Fruit fly (Drosophila melanogaster) S2 (cell line): ENCODE results near the gene CG11700.

Experiments used
- CG8478 ChIP-seq: fragments of >200 bp; optimal IDR thresholded peaks from 2 replicates; lab custom pipeline; 2018
- CTCF ChIP-seq, 2 experiments: fragments of >200 bp; optimal IDR thresholded peaks; 2 replicates each; lab custom pipeline; 2018

DNA sequence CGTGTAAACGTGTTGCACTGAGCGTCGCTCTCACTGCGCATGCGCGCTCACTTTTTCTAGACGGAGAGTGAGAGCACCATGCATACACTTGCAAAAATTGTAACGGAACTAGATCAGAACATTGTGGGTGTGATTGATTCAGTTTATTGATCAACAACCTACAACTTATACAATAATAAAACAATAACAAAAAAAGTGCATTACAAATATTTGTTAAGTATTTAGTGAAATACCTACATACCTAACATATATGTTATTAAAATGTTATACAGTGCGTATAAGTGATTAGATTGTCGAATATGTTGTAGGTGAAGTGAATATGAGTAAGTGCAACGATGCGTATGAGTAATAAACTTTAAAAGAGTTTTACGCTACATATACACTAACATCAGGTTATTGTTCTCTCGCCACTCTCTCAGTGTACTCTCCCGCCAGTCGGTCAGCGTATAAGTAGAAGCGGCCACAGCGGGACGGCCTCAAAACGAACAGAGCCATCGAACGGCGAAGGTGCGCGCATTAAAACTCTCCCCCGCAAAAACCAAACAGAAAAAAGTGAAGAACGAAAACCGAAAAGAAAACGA is 47.1 kb upstream of the CG11700 start, which contains the start of gene CG42240:
- TF ChIP-seq CTCF (optimal IDR thresholded peaks at IDR 0.05; lab: Kevin White, UChicago), result no peak
- TF ChIP-seq CG8478 (lab: Kevin White, UChicago), result no peak
